Fruit fly (Drosophila melanogaster): ENCODE data around the gene Tdrd3.
A peak's percentile ranks its signal among the peaks of the same experiment; 100 is the strongest.

Tdrd3 gene

DNA sequence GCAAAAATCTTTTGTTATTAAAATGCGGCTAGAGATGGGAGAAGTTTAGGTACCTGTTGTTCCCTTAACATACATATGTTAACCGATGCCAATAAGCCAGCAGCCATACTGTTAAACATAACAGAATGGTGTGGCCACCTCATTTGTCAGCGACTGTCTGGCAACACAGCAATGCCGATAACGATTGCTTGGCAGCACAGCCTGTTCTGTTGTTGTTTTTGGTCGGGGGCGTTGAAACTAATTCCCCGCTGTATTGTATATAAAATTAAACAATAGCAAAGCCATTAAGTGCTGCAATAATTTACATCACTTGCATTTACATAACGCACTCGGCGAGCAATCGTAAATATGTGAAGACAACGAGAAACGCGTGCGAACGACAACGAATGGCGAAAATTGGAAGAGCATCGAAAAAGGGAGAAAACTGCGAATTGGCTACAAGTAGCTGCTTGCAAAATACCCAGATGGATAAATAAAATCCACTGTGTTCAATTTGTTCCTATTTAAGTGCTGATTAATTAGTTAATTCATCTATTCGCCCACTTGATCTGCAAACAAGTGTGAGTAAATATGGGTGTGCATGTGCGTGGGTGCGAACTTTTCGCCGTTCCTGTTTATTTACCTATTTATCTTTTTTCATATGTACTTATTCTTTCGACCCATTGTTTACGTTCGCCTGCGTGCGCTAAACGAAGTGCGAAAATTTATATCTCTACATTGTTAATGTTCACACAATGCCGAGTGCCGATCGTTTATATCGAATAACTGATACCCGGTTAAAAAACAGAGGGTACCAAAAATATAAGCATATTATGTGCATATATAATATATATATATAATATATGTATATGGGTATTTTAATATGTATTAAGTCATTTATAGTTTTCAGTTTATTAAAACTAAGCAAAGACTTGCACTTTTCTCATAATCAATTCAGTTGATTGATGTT is 24.5 kb upstream of the Tdrd3 start, which contains the start of the genes Tsen34 and Mgat4a (continued):
- TF ChIP-seq hbn (GFP tag; IDR thresholded peaks at IDR 0.05; ENCODE audit: partially characterized antibody) = peak; percentile 50; the same call in 1 of the 2 replicates
- no peak for TF ChIP-seq ac (GFP tag; optimal IDR thresholded peaks at IDR 0.05)
- TF ChIP-seq CG1529 (GFP tag; optimal IDR thresholded peaks at IDR 0.05) = no peak
- peak; percentile 51 for TF ChIP-seq CG31224 (GFP tag; IDR thresholded peaks at IDR 0.05)
- peak; percentile 34 for TF ChIP-seq gfzf (GFP tag; optimal IDR thresholded peaks at IDR 0.05)
- no peak for TF ChIP-seq CG10979 (tag; optimal IDR thresholded peaks at IDR 0.05)
- no peak for TF ChIP-seq CG14050 (GFP tag; IDR thresholded peaks at IDR 0.05)
- TF ChIP-seq CG7372 (GFP tag; IDR thresholded peaks at IDR 0.05) = 0 out of 2 replicates have a peak, but pooled peaks have one; percentile 15
- TF ChIP-seq CG10321 (GFP tag; IDR thresholded peaks at IDR 0.05) = peak; percentile 35; the same call in 1 of the 2 replicates
- peak; percentile 79 for TF ChIP-seq caup (GFP tag; optimal IDR thresholded peaks at IDR 0.05; ENCODE audit: severe bottlenecking)
- no peak for TF ChIP-seq sima (GFP tag; optimal IDR thresholded peaks at IDR 0.05)
- TF ChIP-seq onecut (GFP tag; IDR thresholded peaks at IDR 0.05) = no peak
- no peak for TF ChIP-seq CG8281 (tag; optimal IDR thresholded peaks at IDR 0.05)
- no peak for TF ChIP-seq Mad (GFP tag; optimal IDR thresholded peaks at IDR 0.05)
- TF ChIP-seq esg (GFP tag; conservative IDR thresholded peaks at IDR 0.05) = no peak
- TF ChIP-seq CG17612 (GFP tag; IDR thresholded peaks at IDR 0.05) = no peak
- no peak for TF ChIP-seq jigr1 (GFP tag; IDR thresholded peaks at IDR 0.05)
- no peak for TF ChIP-seq odd (GFP tag; optimal IDR thresholded peaks at IDR 0.05)
- peak; percentile 17; the same call in 1 of the 3 replicates for TF ChIP-seq vnd (GFP tag; IDR thresholded peaks at IDR 0.05; ENCODE audit: partially characterized antibody)
- TF ChIP-seq CG32532 (GFP tag; IDR thresholded peaks at IDR 0.05) = peak; percentile 54; the same call in 1 of the 2 replicates
- peak; percentile 14 for TF ChIP-seq CTCF (GFP tag; optimal IDR thresholded peaks at IDR 0.05)
- peak; percentile 58; the same call in 1 of the 2 replicates for TF ChIP-seq CG16779 (GFP tag; IDR thresholded peaks at IDR 0.05)
- no peak for TF ChIP-seq CG10654 (GFP tag; optimal IDR thresholded peaks at IDR 0.05)
- no peak for TF ChIP-seq Oli (tag; optimal IDR thresholded peaks at IDR 0.05)
- TF ChIP-seq dati (GFP tag; IDR thresholded peaks at IDR 0.05) = no peak
- peak; percentile 55 for TF ChIP-seq CrebB (tag; optimal IDR thresholded peaks at IDR 0.05)
- peak; percentile 69 for TF ChIP-seq Fer1 (GFP tag; optimal IDR thresholded peaks at IDR 0.05)
- no peak for TF ChIP-seq prd (optimal IDR thresholded peaks at IDR 0.05)
- TF ChIP-seq prd (GFP tag; IDR thresholded peaks at IDR 0.05) = peak; percentile 45; the same call in 2 of the 3 replicates
- no peak for TF ChIP-seq dimm (GFP tag; IDR thresholded peaks at IDR 0.05)
- TF ChIP-seq CG2120 (GFP tag; optimal IDR thresholded peaks at IDR 0.05) = peak; percentile 71
- peak; percentile 17 for TF ChIP-seq CG9876 (GFP tag; optimal IDR thresholded peaks at IDR 0.05)
- TF ChIP-seq CG4617 (GFP tag; optimal IDR thresholded peaks at IDR 0.05; ENCODE audit: borderline replicate concordance) = peak; percentile 82
- no peak for TF ChIP-seq ems (GFP tag; optimal IDR thresholded peaks at IDR 0.05)
- no peak for TF ChIP-seq exex (tag; optimal IDR thresholded peaks at IDR 0.05)
- TF ChIP-seq Sox100B (GFP tag; optimal IDR thresholded peaks at IDR 0.05) = no peak
- TF ChIP-seq Dll (GFP tag; IDR thresholded peaks at IDR 0.05; ENCODE audit: partially characterized antibody) = peak; percentile 61; the same call in 2 of the 4 replicates
- TF ChIP-seq tio (GFP tag; optimal IDR thresholded peaks at IDR 0.05) = no peak
- TF ChIP-seq slbo (GFP tag; IDR thresholded peaks at IDR 0.05) = peak; percentile 59
- TF ChIP-seq B-H1 (GFP tag; IDR thresholded peaks at IDR 0.05) = no peak; the same call in 2 of the 3 replicates
- no peak for TF ChIP-seq Nf-YC (tag; optimal IDR thresholded peaks at IDR 0.05)
- no peak for TF ChIP-seq corto (GFP tag; optimal IDR thresholded peaks at IDR 0.05)
- peak; percentile 62 for TF ChIP-seq CG18619 (GFP tag; optimal IDR thresholded peaks at IDR 0.05)
- peak; percentile 34 for TF ChIP-seq HLHmδ (GFP tag; optimal IDR thresholded peaks at IDR 0.05)
- TF ChIP-seq fd102C (GFP tag; optimal IDR thresholded peaks at IDR 0.05) = no peak
- no peak for TF ChIP-seq CG7357 (GFP tag; IDR thresholded peaks at IDR 0.05)
- TF ChIP-seq CG4707 (GFP tag; optimal IDR thresholded peaks at IDR 0.05) = no peak
- TF ChIP-seq Dfd (GFP tag; optimal IDR thresholded peaks at IDR 0.05) = no peak
- TF ChIP-seq gsb (GFP tag; IDR thresholded peaks at IDR 0.05) = peak; percentile 38; the same call in 1 of the 2 replicates
